Fruit fly (Drosophila melanogaster) whole organism: ENCODE data around the gene CG13082.

ENCODE experiments used
- CG8478 ChIP-seq: fragments of >200 bp; optimal IDR thresholded peaks from 2 replicates; lab custom pipeline; 2018; ENCODE audit warnings: inconsistent platforms
- Dll ChIP-seq: fragments of >200 bp; optimal IDR thresholded peaks from 2 replicates; lab custom pipeline; 2017
- EcR ChIP-seq, 2 experiments: fragments of >200 bp; optimal IDR thresholded peaks; 2 replicates each; lab custom pipeline; 2017; ENCODE audit warnings: missing biosample characterization in 2 of 2, missing genetic modification characterization in 2 of 2, missing genetic modification reagents in 2 of 2
- pan ChIP-seq: fragments of >200 bp; optimal IDR thresholded peaks from 2 replicates; lab custom pipeline; 2017
- psq ChIP-seq: fragments of >200 bp; optimal IDR thresholded peaks from 2 replicates; lab custom pipeline; 2017
- usp ChIP-seq: fragments of >200 bp; optimal IDR thresholded peaks from 2 replicates; lab custom pipeline; 2017; ENCODE audit warnings: missing biosample characterization, missing genetic modification characterization, mixed read lengths

The CG13082 gene

DNA sequence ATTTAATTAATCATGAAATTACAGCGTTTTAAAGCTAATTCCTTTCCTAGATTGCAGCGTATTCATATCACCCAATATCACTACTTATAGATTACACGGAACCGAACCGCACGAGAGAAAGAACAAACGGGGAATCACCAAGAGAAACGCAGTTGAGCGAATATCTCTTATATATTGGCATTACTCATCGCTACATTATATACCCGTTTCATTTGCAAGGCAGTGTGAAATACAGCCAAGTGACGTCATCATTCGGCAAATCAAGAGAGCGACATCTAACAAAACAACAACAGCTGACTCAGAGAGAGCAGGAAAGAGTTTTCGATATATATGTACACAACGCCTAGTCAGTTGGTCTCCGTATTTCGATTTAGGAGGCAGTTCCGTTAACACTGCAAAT, 9.9 kb downstream of the CG13082 start, which contains the start of gene Tep4:
TSS of gene Tep4 (plus strand) at position 350 of the 400 bp plus-strand sequence.
- TF ChIP-seq CG8478 (lab: Kevin White, UChicago): no peak
- no peak for TF ChIP-seq EcR (GFP tag; optimal IDR thresholded peaks at IDR 0.05; lab: Kevin White, UChicago)
- no peak for TF ChIP-seq usp
- TF ChIP-seq Dll: no peak
- TF ChIP-seq psq: no peak
- TF ChIP-seq pan (lab: Kevin White, UChicago): no peak

DNA sequence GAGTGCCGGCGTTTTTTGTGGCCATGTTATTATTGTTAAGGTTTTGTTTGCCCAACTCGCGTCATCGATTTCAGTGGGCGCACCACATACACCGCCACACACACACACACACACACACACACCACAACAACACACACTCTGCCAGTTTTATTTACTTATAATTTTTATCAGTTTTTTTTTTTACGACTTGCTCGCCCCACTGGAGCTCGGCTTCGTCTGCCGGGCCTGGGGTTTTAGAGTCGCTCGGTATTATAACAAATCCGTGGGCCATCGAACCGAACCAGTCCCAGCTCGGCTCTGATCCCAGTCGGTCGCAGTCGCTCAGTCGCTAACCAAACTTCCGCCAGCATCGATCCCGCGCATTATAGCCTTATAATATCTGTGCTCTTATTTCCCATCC, 11.2 kb downstream of the CG13082 start:
- TF ChIP-seq EcR (GFP tag; optimal IDR thresholded peaks at IDR 0.05; lab: Kevin White, UChicago) (peak in 1 of 2 experiments; percentile 73), usp (no peak), pan (lab: Kevin White, UChicago) (no peak), CG8478 (lab: Kevin White, UChicago) (no peak), Dll (no peak)

DNA sequence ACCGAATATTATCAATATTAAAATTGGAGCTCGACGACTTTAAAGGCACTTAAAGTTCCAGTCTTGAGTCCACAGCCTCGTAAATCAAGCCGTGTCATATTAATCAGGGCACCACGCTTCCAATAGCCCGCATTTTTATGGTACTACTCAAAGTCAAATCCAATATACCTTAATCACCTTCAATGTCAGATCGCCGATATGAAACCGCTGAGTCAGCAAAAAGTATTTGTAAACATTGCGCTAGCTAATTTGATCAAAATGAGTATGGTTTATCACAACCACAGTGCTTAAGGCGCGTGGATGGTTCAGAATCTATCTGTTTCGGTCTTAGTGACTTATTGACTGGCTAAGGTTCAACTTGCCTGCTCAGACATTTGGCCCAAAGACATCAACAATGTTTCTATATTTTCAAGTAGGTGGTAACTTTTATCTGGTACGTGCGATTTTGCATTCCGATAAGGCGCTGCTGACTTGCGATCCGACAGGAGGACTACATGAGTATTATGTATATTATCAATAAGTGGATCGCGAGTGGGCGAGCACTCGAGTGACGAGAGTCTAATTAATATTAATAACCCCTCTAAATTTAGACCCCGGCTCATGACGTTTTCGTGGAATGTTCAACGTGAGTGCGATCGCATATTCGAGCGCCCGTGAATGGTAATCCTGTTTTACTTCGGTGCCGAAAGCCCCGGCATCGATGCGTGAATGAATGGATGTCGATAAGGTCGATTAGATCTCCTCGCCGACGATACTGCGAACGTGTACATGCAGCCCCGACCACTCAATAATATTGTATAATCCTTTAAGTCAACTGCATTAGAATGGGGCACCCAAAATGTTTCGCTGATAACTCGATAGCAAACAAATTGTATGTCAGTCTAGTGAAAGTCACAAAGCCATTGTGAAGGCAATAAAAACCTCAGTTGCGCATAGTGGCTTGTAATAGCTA, 25.1 kb downstream of the CG13082 start, which contains the start of gene CG13078:
TSS of gene CG13078 (plus strand) at position 902 of the 952 bp plus-strand sequence.
- no peak for TF ChIP-seq psq

DNA sequence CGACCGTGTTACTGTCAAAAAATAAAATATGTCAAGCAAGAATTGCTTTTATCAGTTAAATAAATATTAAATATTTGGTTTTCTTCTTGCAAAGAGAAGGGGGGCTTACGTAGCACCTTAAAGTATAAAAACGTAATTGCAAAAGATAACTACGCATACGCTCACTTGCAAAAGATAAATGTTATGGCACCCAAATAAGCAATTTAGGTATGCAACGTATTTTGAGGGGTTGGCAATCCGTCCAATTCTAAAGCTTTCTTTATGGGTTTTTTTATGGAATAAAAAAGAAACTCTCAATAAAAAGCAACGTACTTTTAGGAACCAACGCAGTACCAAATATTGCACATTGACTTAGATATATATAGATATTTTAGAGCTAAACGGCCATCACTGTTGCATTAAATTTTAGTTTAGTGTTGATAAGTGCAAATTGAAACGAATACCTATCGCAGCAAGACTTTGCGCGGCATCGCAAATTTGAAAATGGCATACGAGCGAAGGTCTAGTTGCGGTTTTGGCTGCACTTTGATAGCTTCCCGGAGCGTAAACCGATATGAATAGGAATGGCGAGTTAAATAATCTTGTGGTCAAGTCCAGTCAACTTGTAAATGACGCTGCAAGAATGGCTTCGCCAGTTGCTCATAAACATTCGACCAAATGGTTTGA, 27.1 kb downstream of the CG13082 start, which contains the start of gene CG13077:
TSS of gene CG13077 (plus strand) at position 631 of the 666 bp plus-strand sequence.
- TF ChIP-seq EcR (GFP tag; optimal IDR thresholded peaks at IDR 0.05; lab: Kevin White, UChicago) (no peak), CG8478 (lab: Kevin White, UChicago) (no peak), psq (no peak), Dll (no peak), usp (no peak), pan (lab: Kevin White, UChicago) (no peak)

DNA sequence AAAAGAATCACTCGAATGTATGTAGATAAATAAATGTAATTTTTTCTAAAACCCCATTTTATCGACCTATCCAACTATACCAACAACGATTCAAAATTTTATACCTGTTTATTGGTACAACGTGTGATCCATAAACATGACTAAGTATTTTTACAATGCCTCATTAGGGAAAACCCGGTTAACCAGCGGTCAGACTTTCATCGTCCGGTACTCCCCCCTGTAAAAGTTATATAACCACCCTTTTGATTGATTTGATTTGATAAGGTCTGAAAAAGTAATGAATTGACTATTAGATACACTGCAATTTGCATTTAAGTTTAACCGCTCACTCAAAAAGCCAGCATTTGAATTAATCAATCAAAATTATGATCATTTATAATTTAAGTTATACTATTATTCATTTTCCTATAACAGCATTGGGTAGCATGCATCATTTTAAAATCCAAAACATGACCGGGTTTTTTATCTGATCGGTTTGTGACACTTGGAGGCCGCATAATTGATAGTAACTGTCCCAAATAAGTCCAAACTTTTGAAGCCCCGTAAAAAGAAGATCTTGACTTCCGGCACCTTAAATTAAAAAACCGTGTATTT, 29.2 kb downstream of the CG13082 start:
- TF ChIP-seq psq (no peak), Dll (no peak), CG8478 (lab: Kevin White, UChicago) (no peak), usp (no peak), pan (lab: Kevin White, UChicago) (no peak), EcR (GFP tag; optimal IDR thresholded peaks at IDR 0.05; lab: Kevin White, UChicago) (no peak)

DNA sequence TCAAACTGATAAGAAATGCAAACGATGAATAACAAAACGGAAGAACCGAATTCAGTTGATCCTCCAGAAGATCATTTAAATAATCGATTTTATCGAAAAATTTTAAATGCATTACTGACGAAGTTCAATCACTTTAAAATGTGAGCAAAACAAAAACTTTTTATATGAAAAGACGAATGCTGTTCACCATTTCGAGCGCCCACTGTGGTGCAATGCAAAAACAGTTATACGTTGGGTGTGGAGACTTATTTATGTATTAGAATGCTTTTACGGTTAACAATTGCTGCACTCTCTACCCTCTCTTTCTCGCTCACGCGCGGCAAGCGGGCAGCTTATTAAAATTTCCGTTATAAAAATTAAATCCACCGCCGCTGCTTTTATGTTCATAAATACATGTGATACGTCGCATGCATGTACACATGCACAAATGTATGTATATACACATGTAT, 32.6 kb downstream of the CG13082 start:
- TF ChIP-seq EcR (GFP tag; optimal IDR thresholded peaks at IDR 0.05; lab: Kevin White, UChicago) (no peak), psq (no peak), usp (no peak), Dll (no peak), pan (lab: Kevin White, UChicago) (no peak), CG8478 (lab: Kevin White, UChicago) (no peak)

DNA sequence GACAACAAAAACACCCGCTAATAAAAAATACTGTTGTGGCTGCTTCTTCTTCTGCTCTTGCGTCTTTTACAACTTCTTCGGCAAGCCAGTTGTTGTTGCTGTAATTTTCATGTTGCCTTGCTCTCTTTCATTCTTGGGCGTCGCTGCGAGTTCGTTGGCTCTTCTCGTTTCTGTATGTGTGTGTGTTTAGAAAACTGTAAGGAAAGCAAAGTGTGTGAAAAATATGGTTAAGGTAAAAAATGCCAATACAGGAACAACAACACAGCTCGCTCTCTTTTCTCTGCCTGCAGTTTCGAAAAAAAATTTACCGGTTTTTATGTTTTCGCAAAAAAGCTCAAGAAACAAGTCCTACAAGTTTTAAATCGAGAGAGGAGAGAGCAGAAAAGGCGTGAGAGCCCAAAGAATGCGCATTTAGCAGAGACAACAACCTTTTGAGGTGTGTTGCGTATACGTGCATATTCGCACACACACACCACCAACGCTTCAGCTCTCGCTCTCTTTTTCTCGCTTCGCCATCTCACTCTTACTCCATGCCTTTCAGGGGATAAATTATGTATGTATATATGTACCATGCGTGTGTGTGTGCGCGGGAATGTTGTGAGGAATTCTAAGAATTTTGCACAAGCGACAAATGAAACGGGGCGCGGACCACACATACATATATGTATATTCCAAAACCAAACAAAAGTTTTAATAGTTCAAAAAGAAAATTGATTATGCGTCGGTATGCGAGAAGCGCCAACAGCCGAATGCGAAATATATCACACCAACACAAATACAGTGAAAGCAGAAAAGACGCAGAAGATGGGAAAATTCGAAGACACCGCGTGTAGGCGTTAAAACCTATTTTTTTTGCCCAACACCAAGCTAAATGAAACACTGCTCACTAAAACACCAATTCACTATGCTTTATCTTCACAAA, 33.6 kb downstream of the CG13082 start:
- TF ChIP-seq EcR (GFP tag; optimal IDR thresholded peaks at IDR 0.05; lab: Kevin White, UChicago) (peak; percentile 39 to 84), psq (no peak), CG8478 (lab: Kevin White, UChicago) (peak; percentile 64)

DNA sequence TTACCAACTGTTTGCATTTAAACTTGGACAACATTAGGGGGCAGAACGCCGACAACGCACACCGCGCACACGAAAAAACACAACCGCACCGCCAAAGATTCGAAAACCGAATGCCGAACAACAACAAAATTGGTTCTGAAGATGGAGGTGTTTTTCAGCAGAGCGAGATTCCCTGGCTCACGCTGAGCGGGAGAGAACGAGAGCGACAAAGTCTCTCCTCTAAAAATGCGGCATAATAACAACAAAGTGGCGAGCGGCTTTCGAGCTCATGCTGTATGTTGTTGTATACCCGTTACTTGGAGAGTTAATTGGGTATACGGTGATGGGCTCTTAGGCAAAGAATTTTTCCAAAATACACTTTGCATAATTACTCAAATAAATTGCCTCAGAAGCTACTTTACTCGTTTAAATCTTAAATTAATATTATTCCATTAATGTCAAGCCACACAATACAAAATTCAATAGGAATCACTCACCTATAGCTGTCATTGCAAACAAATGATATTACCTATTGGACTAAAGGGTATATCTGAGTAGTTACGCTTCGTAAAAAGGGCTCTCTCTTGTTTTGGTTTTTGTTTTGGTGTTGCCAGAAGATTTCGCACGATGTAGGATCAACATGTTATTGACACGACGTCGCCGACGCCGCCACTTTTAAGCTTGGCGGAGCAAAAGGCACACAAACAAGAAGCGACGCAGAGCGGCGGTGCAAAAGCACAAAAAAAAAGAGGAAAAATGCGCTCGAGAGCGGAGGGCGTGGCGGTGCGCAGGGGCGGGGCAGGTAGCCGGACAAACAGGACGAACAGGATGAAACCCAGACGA, 34.5 kb downstream of the CG13082 start:
- TF ChIP-seq psq (no peak), pan (lab: Kevin White, UChicago) (peak; percentile 94), usp (no peak), CG8478 (lab: Kevin White, UChicago) (no peak), EcR (GFP tag; optimal IDR thresholded peaks at IDR 0.05; lab: Kevin White, UChicago) (peak in 1 of 2 experiments; percentile 67), Dll (peak; percentile 60)

DNA sequence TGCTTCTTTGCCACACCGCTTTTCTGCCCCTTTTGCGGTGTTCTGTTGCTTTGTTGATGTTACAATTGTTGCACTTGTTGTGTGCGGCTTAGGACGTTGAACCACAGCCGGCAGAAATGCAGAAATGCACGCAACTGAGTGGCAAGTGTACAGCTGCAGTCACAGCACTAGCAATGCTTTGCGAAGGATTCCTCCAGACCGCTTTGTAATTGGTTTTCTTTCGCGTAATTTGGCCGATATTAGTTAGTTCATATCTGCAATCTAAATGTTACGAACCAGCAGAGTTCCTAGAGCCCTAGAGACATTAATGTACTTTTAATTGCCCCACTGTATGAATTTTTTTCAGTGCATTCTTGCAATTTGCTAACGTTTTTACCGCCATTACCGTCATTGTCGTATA, 36.1 kb downstream of the CG13082 start:
- TF ChIP-seq EcR (GFP tag; optimal IDR thresholded peaks at IDR 0.05; lab: Kevin White, UChicago) (peak in 1 of 2 experiments; percentile 83), CG8478 (lab: Kevin White, UChicago) (no peak), pan (lab: Kevin White, UChicago) (no peak), psq (no peak)

DNA sequence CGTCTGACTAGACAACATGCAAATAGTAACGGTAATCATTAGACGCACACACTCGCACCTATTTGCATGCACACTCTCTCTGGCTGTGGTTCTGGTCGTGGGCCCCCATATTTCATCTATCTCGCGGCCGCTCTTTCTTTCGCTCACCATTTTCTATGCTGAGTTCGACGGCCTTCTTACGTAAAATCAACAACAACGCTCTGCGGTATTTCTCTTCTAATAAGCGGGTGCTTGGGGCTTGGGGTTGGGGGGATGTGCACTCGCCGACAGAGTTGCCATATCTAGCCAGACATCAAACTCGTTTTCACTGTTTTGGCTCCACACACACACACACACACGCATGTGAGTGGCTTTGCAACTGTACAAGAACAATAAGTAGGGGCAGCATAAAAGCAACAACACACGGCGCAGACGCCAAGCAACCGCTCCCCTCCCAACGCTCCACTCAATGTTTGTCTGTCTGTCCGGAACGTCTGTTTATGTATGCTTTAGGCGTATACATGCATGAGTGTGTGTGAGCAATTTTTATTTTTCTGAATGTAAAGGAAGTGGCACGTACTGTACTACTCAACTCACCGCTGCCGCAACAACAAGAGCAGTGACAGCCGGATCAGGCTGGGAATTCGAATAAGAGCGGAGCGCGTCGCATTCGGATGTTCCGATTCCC, 36.9 kb downstream of the CG13082 start:
- TF ChIP-seq CG8478 (lab: Kevin White, UChicago): no peak
- no peak for TF ChIP-seq usp
- TF ChIP-seq Dll: no peak
- peak in 1 of 2 experiments; percentile 92 for TF ChIP-seq EcR (GFP tag; optimal IDR thresholded peaks at IDR 0.05; lab: Kevin White, UChicago)
